Worm (Caenorhabditis elegans) whole organism, late embryonic: ENCODE results near the gene ast-1.

Experiments used
- C38D4.7 ChIP-seq: fragments of 200-800 bp; sonication (Bioruptor generic); optimal IDR thresholded peaks from 2 replicates; lab custom pipeline; 2018; ENCODE audit warnings: mild to moderate bottlenecking, missing genetic modification characterization, moderate library complexity, missing compliant biosample characterization
- T23F11.4 ChIP-seq: fragments of 200-800 bp; sonication (Bioruptor generic); optimal IDR thresholded peaks from 2 replicates; lab custom pipeline; 2018; ENCODE audit warnings: mild to moderate bottlenecking, missing genetic modification characterization, missing compliant biosample characterization
- Y22D7AL.16 ChIP-seq: sonication (generic microtip); optimal IDR thresholded peaks from 2 replicates; lab custom pipeline; 2016; ENCODE audit warnings: missing genetic modification characterization, missing compliant biosample characterization
- ahr-1 ChIP-seq: sonication (generic microtip); optimal IDR thresholded peaks from 2 replicates; lab custom pipeline; 2016; ENCODE audit warnings: missing genetic modification characterization, missing compliant biosample characterization
- ceh-9 ChIP-seq: sonication (generic microtip); optimal IDR thresholded peaks from 2 replicates; lab custom pipeline; 2016; ENCODE audit warnings: mild to moderate bottlenecking, missing genetic modification characterization, inconsistent platforms, missing compliant biosample characterization
- fkh-10 ChIP-seq: fragments of 150-350 bp; optimal IDR thresholded peaks from 2 replicates; lab custom pipeline; 2014; ENCODE audit warnings: missing biosample characterization, missing genetic modification reagents, missing genetic modification characterization
- nfya-1 ChIP-seq: sonication (generic microtip); optimal IDR thresholded peaks from 2 replicates; lab custom pipeline; 2017; ENCODE audit warnings: missing genetic modification characterization, mild to moderate bottlenecking, missing compliant biosample characterization, antibody characterized with exemption, moderate library complexity
- nhr-11 ChIP-seq: fragments of 150-350 bp; optimal IDR thresholded peaks from 2 replicates; lab custom pipeline; 2014; ENCODE audit warnings: missing biosample characterization, missing genetic modification characterization
- pha-2 ChIP-seq: sonication (generic microtip); optimal IDR thresholded peaks from 2 replicates; lab custom pipeline; 2017; ENCODE audit warnings: mild to moderate bottlenecking, missing genetic modification characterization, missing compliant biosample characterization
- pros-1 ChIP-seq: fragments of 150-350 bp; optimal IDR thresholded peaks from 2 replicates; lab custom pipeline; 2014; ENCODE audit warnings: missing biosample characterization, missing genetic modification reagents, missing genetic modification characterization
- sox-2 ChIP-seq: fragments of 200-800 bp; sonication (Bioruptor generic); IDR thresholded peaks from 2 replicates; pipeline ENCODE4 v1.3.6; 2022; ENCODE audit warnings: missing genetic modification reagents, missing genetic modification characterization, missing compliant biosample characterization
- tbx-2 ChIP-seq: sonication (generic microtip); optimal IDR thresholded peaks from 2 replicates; lab custom pipeline; 2016; ENCODE audit warnings: missing genetic modification characterization, missing compliant biosample characterization
- unc-55 ChIP-seq: sonication (generic microtip); optimal IDR thresholded peaks from 2 replicates; lab custom pipeline; 2017; ENCODE audit warnings: missing biosample characterization, missing genetic modification reagents, missing genetic modification characterization
- zip-5 ChIP-seq: sonication (generic microtip); optimal IDR thresholded peaks from 2 replicates; lab custom pipeline; 2016; ENCODE audit warnings: missing genetic modification characterization, missing compliant biosample characterization

DNA sequence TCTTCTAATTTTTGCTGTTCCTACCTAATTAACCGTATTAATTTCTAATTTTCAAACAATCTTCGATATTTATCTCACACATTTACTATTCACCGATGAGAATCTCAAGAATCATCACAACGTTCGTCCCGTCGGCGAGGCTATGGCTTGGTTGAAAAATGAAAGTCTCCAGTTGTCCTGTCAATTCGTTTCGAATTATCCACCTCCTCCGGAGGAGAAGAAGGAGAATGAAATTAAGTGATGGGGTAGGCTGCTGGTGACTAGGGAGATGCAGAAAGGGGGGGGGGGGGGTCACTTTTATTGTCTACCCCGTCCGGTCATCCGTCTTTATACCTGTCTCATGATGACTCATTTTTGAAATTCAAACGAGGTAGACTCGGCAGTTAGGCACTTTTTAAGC lies 17.7 kb upstream of the ast-1 start:
- TF ChIP-seq pros-1 (tag; lab: Kevin White, UChicago) (no peak), tbx-2 (tag; lab: Kevin White, UChicago) (no peak), nhr-11 (tag; lab: Kevin White, UChicago) (no peak), unc-55 (no peak), ahr-1 (no peak), sox-2 (no peak), fkh-10 (GFP tag; lab: Kevin White, UChicago) (no peak), C38D4.7 (no peak), nfya-1 (tag; lab: Kevin White, UChicago) (no peak), ceh-9 (tag; lab: Kevin White, UChicago) (no peak), Y22D7AL.16 (no peak), T23F11.4 (GFP tag; lab: Kevin White, UChicago) (no peak), pha-2 (tag; lab: Kevin White, UChicago) (no peak), zip-5 (no peak)
